Fruit fly (Drosophila melanogaster): Measurements from ENCODE around the gene pinta.

pinta gene

dm6 chr3R:22381735-22382134 lies 43.0 kb downstream of the pinta start, which contains the start of gene Gpdh3:
TSS of gene Gpdh3 (plus strand) at chr3R:22382035.
- TF ChIP-seq Sin3A (optimal IDR thresholded peaks at IDR 0.05) (no peak), h (optimal IDR thresholded peaks at IDR 0.05) (no peak), Myc (optimal IDR thresholded peaks at IDR 0.05) (no peak)

- TF ChIP-seq Myc (optimal IDR thresholded peaks at IDR 0.05) = no peak
- TF ChIP-seq Sin3A (optimal IDR thresholded peaks at IDR 0.05) = no peak
- TF ChIP-seq psq (optimal IDR thresholded peaks at IDR 0.05) = no peak
- no peak for TF ChIP-seq ttk (optimal IDR thresholded peaks at IDR 0.05)
- TF ChIP-seq h (optimal IDR thresholded peaks at IDR 0.05) = no peak
- no peak for TF ChIP-seq insv (optimal IDR thresholded peaks at IDR 0.05)
Observed at dm6 chr3R:22381077-22381476, 43.7 kb downstream of the pinta start, which contains the start of gene CG43342. TSS of gene CG43342 (plus strand) at chr3R:22381340.

- TF ChIP-seq insv (optimal IDR thresholded peaks at IDR 0.05) (no peak), h (optimal IDR thresholded peaks at IDR 0.05) (no peak), psq (optimal IDR thresholded peaks at IDR 0.05) (no peak), Sin3A (optimal IDR thresholded peaks at IDR 0.05) (no peak), Myc (optimal IDR thresholded peaks at IDR 0.05) (no peak), ttk (optimal IDR thresholded peaks at IDR 0.05) (no peak)
Observed at dm6 chr3R:22379942-22380341, 44.8 kb downstream of the pinta start, which contains the start of gene CG34149. TSS of gene CG34149 (plus strand) at chr3R:22380128.

dm6 chr3R:22375674-22376073 lies 49.1 kb downstream of the pinta start, which contains the start of gene CG18596:
TSS of gene CG18596 (plus strand) at chr3R:22375923.
- no peak for TF ChIP-seq ttk (optimal IDR thresholded peaks at IDR 0.05)
- no peak for TF ChIP-seq h (optimal IDR thresholded peaks at IDR 0.05)
- TF ChIP-seq Sin3A (optimal IDR thresholded peaks at IDR 0.05) = no peak
- no peak for TF ChIP-seq insv (optimal IDR thresholded peaks at IDR 0.05)
